Fruit fly (Drosophila melanogaster) whole organism, prepupa: ENCODE data around the gene CG14566.

Experiments
- Blimp-1 ChIP-seq: fragments of 200-800 bp; sonication (Bioruptor generic); optimal IDR thresholded peaks from 3 replicates; lab custom pipeline; 2017; ENCODE audit warnings: missing biosample characterization, missing genetic modification characterization, mild to moderate bottlenecking, moderate library complexity, missing genetic modification reagents
- CG10631 ChIP-seq: fragments of 200-800 bp; sonication (Bioruptor generic); optimal IDR thresholded peaks from 2 replicates; lab custom pipeline; 2016; ENCODE audit warnings: missing biosample characterization, missing genetic modification characterization
- CG11294 ChIP-seq: fragments of 200-800 bp; sonication (Bioruptor generic); IDR thresholded peaks from 2 replicates; pipeline ENCODE4 v1.3.6; 2022; ENCODE audit warnings: missing biosample characterization, missing genetic modification characterization
- CG11762 ChIP-seq: fragments of 200-800 bp; sonication (Bioruptor generic); optimal IDR thresholded peaks from 3 replicates; lab custom pipeline; 2016; ENCODE audit warnings: missing biosample characterization, missing genetic modification characterization; ENCODE audit not compliant: insufficient read depth
- CG15336 ChIP-seq: fragments of 200-800 bp; sonication (Bioruptor generic); IDR thresholded peaks from 2 replicates; pipeline ENCODE4 v1.3.6; 2022; ENCODE audit warnings: missing biosample characterization, missing genetic modification characterization
- CG1621 ChIP-seq: fragments of 200-800 bp; sonication (Bioruptor generic); optimal IDR thresholded peaks from 3 replicates; lab custom pipeline; 2018; ENCODE audit warnings: missing biosample characterization, mild to moderate bottlenecking, missing genetic modification characterization
- CG16779 ChIP-seq: fragments of 200-800 bp; sonication (Bioruptor generic); optimal IDR thresholded peaks from 3 replicates; lab custom pipeline; 2017; ENCODE audit warnings: missing biosample characterization, mild to moderate bottlenecking, missing genetic modification characterization
- CG3032 ChIP-seq: fragments of 200-800 bp; optimal IDR thresholded peaks from 2 replicates; lab custom pipeline; 2019; ENCODE audit warnings: missing biosample characterization, mild to moderate bottlenecking, missing genetic modification characterization, moderate library complexity
- CG32006 ChIP-seq: fragments of 200-800 bp; sonication (Bioruptor generic); optimal IDR thresholded peaks from 3 replicates; lab custom pipeline; 2017; ENCODE audit warnings: missing biosample characterization, mild to moderate bottlenecking, missing genetic modification characterization
- CG34406 ChIP-seq: fragments of 200-800 bp; sonication (Bioruptor generic); optimal IDR thresholded peaks from 3 replicates; lab custom pipeline; 2016; ENCODE audit warnings: missing biosample characterization, missing genetic modification characterization
- CG3919 ChIP-seq: fragments of 200-800 bp; sonication (Bioruptor generic); optimal IDR thresholded peaks from 3 replicates; lab custom pipeline; 2016; ENCODE audit warnings: missing biosample characterization, missing genetic modification characterization
- CG6276 ChIP-seq: fragments of 200-800 bp; sonication (Bioruptor generic); optimal IDR thresholded peaks from 2 replicates; lab custom pipeline; 2017; ENCODE audit warnings: missing biosample characterization, mild to moderate bottlenecking, missing genetic modification characterization
- CG6792 ChIP-seq: fragments of 200-800 bp; sonication (Bioruptor generic); optimal IDR thresholded peaks from 3 replicates; lab custom pipeline; 2016; ENCODE audit warnings: missing biosample characterization, missing genetic modification characterization
- CG6808 ChIP-seq: fragments of 200-800 bp; sonication (Bioruptor generic); optimal IDR thresholded peaks from 3 replicates; lab custom pipeline; 2017; ENCODE audit warnings: missing biosample characterization, missing genetic modification characterization, mild to moderate bottlenecking, moderate library complexity, missing genetic modification reagents
- CG6854 ChIP-seq: fragments of 200-800 bp; sonication (Bioruptor generic); optimal IDR thresholded peaks from 2 replicates; lab custom pipeline; 2017; ENCODE audit warnings: missing biosample characterization, mild to moderate bottlenecking, missing genetic modification characterization
- CG7368 ChIP-seq: fragments of 200-800 bp; sonication (Bioruptor generic); optimal IDR thresholded peaks from 3 replicates; lab custom pipeline; 2016; ENCODE audit warnings: missing biosample characterization, missing genetic modification characterization
- CG8632 ChIP-seq: fragments of 200-800 bp; sonication (Bioruptor generic); optimal IDR thresholded peaks from 3 replicates; lab custom pipeline; 2016; ENCODE audit warnings: missing biosample characterization, missing genetic modification characterization
- CG9139 ChIP-seq: fragments of 200-800 bp; sonication (Bioruptor generic); optimal IDR thresholded peaks from 3 replicates; lab custom pipeline; 2017; ENCODE audit warnings: missing biosample characterization, mild to moderate bottlenecking, missing genetic modification characterization
- Eip78C ChIP-seq: fragments of 200-800 bp; sonication (Bioruptor generic); peaks from one replicate; lab custom pipeline; 2016; ENCODE audit warnings: missing biosample characterization, missing genetic modification characterization
- Ets21C ChIP-seq: fragments of 200-800 bp; sonication (Bioruptor generic); optimal IDR thresholded peaks from 3 replicates; lab custom pipeline; 2016; ENCODE audit warnings: missing biosample characterization, missing genetic modification characterization
- Ets96B ChIP-seq: fragments of 200-800 bp; optimal IDR thresholded peaks from 2 replicates; lab custom pipeline; 2019; ENCODE audit warnings: missing biosample characterization, mild to moderate bottlenecking, missing genetic modification characterization, moderate library complexity
- Lpt ChIP-seq: fragments of 200-800 bp; sonication (Bioruptor generic); optimal IDR thresholded peaks from 3 replicates; lab custom pipeline; 2016; ENCODE audit warnings: missing biosample characterization, missing genetic modification characterization
- Met ChIP-seq: fragments of 200-800 bp; sonication (Bioruptor generic); optimal IDR thresholded peaks from 3 replicates; lab custom pipeline; 2016; ENCODE audit warnings: missing biosample characterization, missing genetic modification characterization
- Sox14 ChIP-seq: fragments of 200-800 bp; sonication (Bioruptor generic); optimal IDR thresholded peaks from 3 replicates; lab custom pipeline; 2016; ENCODE audit warnings: missing biosample characterization, missing genetic modification characterization
- acj6 ChIP-seq: fragments of 200-800 bp; sonication (Bioruptor generic); optimal IDR thresholded peaks from 3 replicates; lab custom pipeline; 2016; ENCODE audit warnings: missing biosample characterization, missing genetic modification characterization
- dsx ChIP-seq: fragments of 200-800 bp; optimal IDR thresholded peaks from 3 replicates; lab custom pipeline; 2019; ENCODE audit warnings: missing biosample characterization, mild to moderate bottlenecking, missing genetic modification characterization, moderate library complexity; ENCODE audit not compliant: poor library complexity, severe bottlenecking
- esn ChIP-seq: fragments of 200-800 bp; sonication (Bioruptor generic); optimal IDR thresholded peaks from 2 replicates; lab custom pipeline; 2016; ENCODE audit warnings: missing biosample characterization, mild to moderate bottlenecking, missing genetic modification characterization, moderate library complexity
- fd85E ChIP-seq: fragments of 200-800 bp; sonication (Bioruptor generic); optimal IDR thresholded peaks from 3 replicates; lab custom pipeline; 2016; ENCODE audit warnings: missing biosample characterization, missing genetic modification characterization
- fkh ChIP-seq: fragments of 200-800 bp; sonication (Bioruptor generic); optimal IDR thresholded peaks from 3 replicates; lab custom pipeline; 2017; ENCODE audit warnings: missing biosample characterization, mild to moderate bottlenecking, missing genetic modification characterization, moderate library complexity
- lz ChIP-seq: fragments of 200-800 bp; sonication (Bioruptor generic); optimal IDR thresholded peaks from 3 replicates; lab custom pipeline; 2016; ENCODE audit warnings: missing biosample characterization, missing genetic modification characterization
- net ChIP-seq: fragments of 200-800 bp; sonication (Bioruptor generic); optimal IDR thresholded peaks from 3 replicates; lab custom pipeline; 2016; ENCODE audit warnings: missing biosample characterization, missing genetic modification characterization
- pdm3 ChIP-seq: fragments of 200-800 bp; sonication (Bioruptor generic); optimal IDR thresholded peaks from 3 replicates; lab custom pipeline; 2016; ENCODE audit warnings: missing biosample characterization, missing genetic modification characterization
- salr ChIP-seq, 2 experiments: fragments of 200-800 bp; sonication (Bioruptor generic); optimal IDR thresholded peaks; 3 replicates each; lab custom pipeline; 2016 to 2018; ENCODE audit warnings: missing biosample characterization in 2 of 2, missing genetic modification characterization in 2 of 2, mild to moderate bottlenecking in 1 of 2
- ss ChIP-seq, 2 experiments: fragments of 200-800 bp; sonication (Bioruptor generic); optimal IDR thresholded peaks; 2 replicates in 1 of 2; 3 replicates in 1 of 2; lab custom pipeline; 2017 to 2018; ENCODE audit warnings: mild to moderate bottlenecking in 2 of 2, missing biosample characterization in 2 of 2, missing genetic modification characterization in 2 of 2, moderate library complexity in 1 of 2
- svp ChIP-seq: fragments of 200-800 bp; sonication (Bioruptor generic); peaks from one replicate; lab custom pipeline; 2016; ENCODE audit warnings: missing biosample characterization, missing genetic modification characterization
- vri ChIP-seq: fragments of 200-800 bp; sonication (Bioruptor generic); optimal IDR thresholded peaks from 3 replicates; lab custom pipeline; 2016; ENCODE audit warnings: missing biosample characterization, mild to moderate bottlenecking, missing genetic modification characterization

The CG14566 gene

dm6 chr3L:21740209-21740608, at the start of gene CG14566:
Gene CG14566, minus strand, starts transcription at chr3L:21740309.
- TF ChIP-seq CG6808 (no peak), CG6854 (GFP tag; lab: Kevin White, UChicago) (no peak), fkh (GFP tag; lab: Kevin White, UChicago) (no peak), esn (GFP tag; lab: Kevin White, UChicago) (no peak), Sox14 (GFP tag; lab: Kevin White, UChicago) (no peak), lz (GFP tag; lab: Kevin White, UChicago) (no peak), fd85E (GFP tag; lab: Kevin White, UChicago) (no peak), CG3032 (tag; lab: Kevin White, UChicago) (no peak), Lpt (GFP tag; lab: Kevin White, UChicago) (no peak), vri (no peak), CG7368 (GFP tag; lab: Kevin White, UChicago) (no peak), Ets21C (no peak)

dm6 chr3L:21787883-21788282, 47.8 kb upstream of the CG14566 start:
- TF ChIP-seq CG9139 (GFP tag; lab: Kevin White, UChicago) (no peak), svp (peak; percentile 15)
- TF ChIP-seq, all 60 proteins: peak for 1

DNA sequence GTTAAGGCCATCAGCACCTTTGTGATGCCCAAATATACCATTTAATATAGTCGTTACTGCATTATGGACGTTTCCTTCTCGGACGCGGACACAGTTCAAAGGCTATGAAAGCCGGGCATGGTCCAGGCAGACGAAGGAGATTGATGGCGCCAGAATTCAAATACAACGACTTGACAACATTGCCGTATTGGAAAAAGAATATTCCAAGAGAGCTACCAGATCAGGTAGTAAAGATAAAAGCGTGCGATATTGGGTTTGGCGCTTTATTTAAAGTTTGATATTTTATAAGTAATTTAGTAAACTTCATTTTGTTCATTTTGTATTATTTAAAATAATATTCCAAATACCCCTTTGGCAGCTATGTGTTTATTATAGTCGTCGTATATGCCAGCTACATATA, 33.7 kb upstream of the CG14566 start:
- TF ChIP-seq Eip78C (no peak), CG6792 (GFP tag; lab: Kevin White, UChicago) (no peak), CG6276 (no peak), CG15336 (GFP tag; lab: Robert Waterston, UW) (no peak), esn (GFP tag; lab: Kevin White, UChicago) (no peak), acj6 (GFP tag; lab: Kevin White, UChicago) (no peak), pdm3 (GFP tag; lab: Kevin White, UChicago) (no peak), CG3919 (GFP tag; lab: Kevin White, UChicago) (no peak), ss (GFP tag; optimal IDR thresholded peaks at IDR 0.05; lab: Kevin White, UChicago) (no peak), CG16779 (tag; lab: Kevin White, UChicago) (no peak), Ets96B (no peak), Blimp-1 (no peak), CG10631 (GFP tag; lab: Kevin White, UChicago) (no peak), Met (no peak), dsx (GFP tag; lab: Kevin White, UChicago) (no peak), CG34406 (GFP tag; lab: Kevin White, UChicago) (no peak), Lpt (GFP tag; lab: Kevin White, UChicago) (no peak), CG8632 (GFP tag; lab: Kevin White, UChicago) (no peak), CG11294 (no peak)

DNA sequence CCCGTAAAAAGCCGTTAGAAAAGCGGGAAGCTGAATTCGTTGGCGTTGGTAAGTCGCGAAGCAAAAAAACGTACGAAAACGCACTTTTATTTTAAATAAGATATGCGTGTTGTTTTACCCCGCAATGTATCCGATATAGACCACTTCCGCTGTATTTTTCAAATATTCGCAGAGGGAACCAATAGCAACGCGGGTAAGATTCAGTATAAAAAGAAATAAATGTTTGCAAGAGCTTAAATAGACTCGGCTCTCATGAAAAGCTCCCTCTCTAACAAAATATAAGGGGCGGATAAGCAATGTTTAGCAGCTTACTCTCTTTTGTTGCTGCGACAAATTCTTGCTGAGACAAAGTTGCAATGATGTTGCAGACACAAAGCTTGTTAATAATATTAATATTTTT, 30.2 kb upstream of the CG14566 start, which contains the start of gene Syn1:
Gene Syn1 (minus strand): TSS at position 207 of the 400 bp plus-strand sequence.
- TF ChIP-seq fkh (GFP tag; lab: Kevin White, UChicago) (peak; percentile 48), svp (no peak), CG11762 (no peak), CG32006 (GFP tag; lab: Kevin White, UChicago) (no peak), dsx (GFP tag; lab: Kevin White, UChicago) (no peak), CG16779 (tag; lab: Kevin White, UChicago) (no peak), salr (GFP tag; optimal IDR thresholded peaks at IDR 0.05; lab: Kevin White, UChicago) (no peak), CG1621 (tag; lab: Kevin White, UChicago) (no peak), CG15336 (GFP tag; lab: Robert Waterston, UW) (peak; percentile 26; the same call in 1 of the 2 replicates), net (GFP tag; lab: Kevin White, UChicago) (peak; percentile 14), Blimp-1 (no peak), vri (no peak)
